Worm (Caenorhabditis elegans): ENCODE measurements around the gene C18A11.2.

C18A11.2 gene

ce11 chrX:8098813-8099360, 31.5 kb downstream of the C18A11.2 start, which contains the start of gene catp-5 (continued):
- TF ChIP-seq lin-38 (GFP tag; IDR thresholded peaks at IDR 0.05) (no peak), mdl-1 (tag; optimal IDR thresholded peaks at IDR 0.05) (no peak), ceh-62 (tag; optimal IDR thresholded peaks at IDR 0.05) (no peak), zip-2 (tag; optimal IDR thresholded peaks at IDR 0.05) (no peak), mep-1 (tag; optimal IDR thresholded peaks at IDR 0.05) (no peak), fkh-10 (GFP tag; optimal IDR thresholded peaks at IDR 0.05) (no peak), skn-1 (tag; optimal IDR thresholded peaks at IDR 0.05) (no peak), lir-3 (tag; optimal IDR thresholded peaks at IDR 0.05) (no peak), egl-27 (tag; optimal IDR thresholded peaks at IDR 0.05) (no peak), hlh-11 (tag; optimal IDR thresholded peaks at IDR 0.05) (peak; percentile 22), mxl-3 (GFP tag; optimal IDR thresholded peaks at IDR 0.05) (no peak), nhr-77 (tag; optimal IDR thresholded peaks at IDR 0.05) (peak; percentile 13), dmd-6 (GFP tag; IDR thresholded peaks at IDR 0.05) (peak; percentile 50; the same call in 1 of the 2 replicates), ceh-32 (tag; optimal IDR thresholded peaks at IDR 0.05; ENCODE audit: poor library complexity) (no peak), lin-29 (GFP tag; IDR thresholded peaks at IDR 0.05) (no peak), gei-8 (GFP tag; optimal IDR thresholded peaks at IDR 0.05) (no peak), rbr-2 (tag; optimal IDR thresholded peaks at IDR 0.05) (no peak), nhr-28 (tag; optimal IDR thresholded peaks at IDR 0.05) (peak; percentile 8), Y48G9A.11 (GFP tag; IDR thresholded peaks at IDR 0.05) (no peak), spr-1 (tag; optimal IDR thresholded peaks at IDR 0.05) (no peak), nhr-42 (GFP tag; IDR thresholded peaks at IDR 0.05) (no peak), F49E8.2 (tag; optimal IDR thresholded peaks at IDR 0.05; ENCODE audit: borderline replicate concordance) (no peak)

- TF ChIP-seq nhr-28 (tag; optimal IDR thresholded peaks at IDR 0.05) (no peak), dmd-9 (GFP tag; IDR thresholded peaks at IDR 0.05) (no peak), tra-1 (GFP tag; IDR thresholded peaks at IDR 0.05) (no peak), mep-1 (tag; optimal IDR thresholded peaks at IDR 0.05) (peak; percentile 41), rbr-2 (tag; optimal IDR thresholded peaks at IDR 0.05) (peak; percentile 29), dve-1 (tag; optimal IDR thresholded peaks at IDR 0.05; ENCODE audit: insufficient read depth) (peak; percentile 3), T26A8.4 (GFP tag; IDR thresholded peaks at IDR 0.05) (no peak), T20F7.1 (GFP tag; optimal IDR thresholded peaks at IDR 0.05) (no peak), zag-1 (tag; optimal IDR thresholded peaks at IDR 0.05) (no peak), hlh-30 (tag; optimal IDR thresholded peaks at IDR 0.05; ENCODE audit: insufficient read depth) (no peak), mes-2 (tag; optimal IDR thresholded peaks at IDR 0.05; ENCODE audit: poor library complexity, severe bottlenecking) (peak; percentile 66), zfp-3 (GFP tag; conservative IDR thresholded peaks at IDR 0.05) (no peak), lsy-2 (tag; optimal IDR thresholded peaks at IDR 0.05) (no peak), daf-12 (tag; optimal IDR thresholded peaks at IDR 0.05) (no peak), skn-1 (tag; optimal IDR thresholded peaks at IDR 0.05) (no peak), aha-1 (tag) (peak; percentile 50), hlh-11 (tag; optimal IDR thresholded peaks at IDR 0.05) (no peak), nhr-10 (tag; optimal IDR thresholded peaks at IDR 0.05) (no peak), ZK546.5 (tag; optimal IDR thresholded peaks at IDR 0.05) (no peak), zfp-2 (tag; optimal IDR thresholded peaks at IDR 0.05) (no peak), dmd-8 (GFP tag; IDR thresholded peaks at IDR 0.05) (no peak), R02D3.7 (tag; optimal IDR thresholded peaks at IDR 0.05) (no peak), ztf-11 (tag; optimal IDR thresholded peaks at IDR 0.05) (no peak), ceh-32 (tag; optimal IDR thresholded peaks at IDR 0.05; ENCODE audit: poor library complexity) (no peak), duxl-1 (tag; optimal IDR thresholded peaks at IDR 0.05; ENCODE audit: poor library complexity) (peak; percentile 37), lin-1 (GFP tag; IDR thresholded peaks at IDR 0.05) (no peak), F10B5.3 (tag; optimal IDR thresholded peaks at IDR 0.05) (no peak), nhr-102 (tag; optimal IDR thresholded peaks at IDR 0.05) (peak; percentile 52), Y75B8A.6 (GFP tag; IDR thresholded peaks at IDR 0.05) (no peak), nhr-77 (tag; optimal IDR thresholded peaks at IDR 0.05) (no peak), ces-1 (GFP tag; optimal IDR thresholded peaks at IDR 0.05) (no peak), zip-2 (tag; optimal IDR thresholded peaks at IDR 0.05) (no peak), hmg-1.1 (GFP tag; IDR thresholded peaks at IDR 0.05) (peak; percentile 84), ceh-82 (tag; optimal IDR thresholded peaks at IDR 0.05) (no peak), ztf-7 (tag; optimal IDR thresholded peaks at IDR 0.05) (peak; percentile 1), Y105C5A.15 (GFP tag; IDR thresholded peaks at IDR 0.05) (no peak)
Observed at ce11 chrX:8103899-8104298, 36.5 kb downstream of the C18A11.2 start, which contains the start of gene K07E3.2. Gene K07E3.2, plus strand, starts transcription at chrX:8104298.
